Fruit fly (Drosophila melanogaster) whole organism, embryonic: Measurements from ENCODE around the gene Naa20A.

Source experiments
- Abd-B ChIP-seq: fragments of 200-800 bp; sonication (Bioruptor generic); optimal IDR thresholded peaks from 2 replicates; lab custom pipeline; 2018; ENCODE audit warnings: missing biosample characterization, mild to moderate bottlenecking, missing genetic modification characterization, moderate library complexity
- Ada2b ChIP-seq: fragments of 200-800 bp; sonication (Bioruptor generic); IDR thresholded peaks from 2 replicates; pipeline ENCODE4 v1.3.6; 2022; ENCODE audit warnings: missing biosample characterization, missing genetic modification characterization
- Blimp-1 ChIP-seq: fragments of 200-800 bp; sonication (Bioruptor generic); optimal IDR thresholded peaks from 3 replicates; lab custom pipeline; 2018; ENCODE audit warnings: missing biosample characterization, missing genetic modification characterization, mild to moderate bottlenecking, moderate library complexity, missing genetic modification reagents
- CG10431 ChIP-seq: fragments of 200-800 bp; sonication (Bioruptor generic); optimal IDR thresholded peaks from 3 replicates; lab custom pipeline; 2018; ENCODE audit warnings: missing biosample characterization, mild to moderate bottlenecking, missing genetic modification characterization
- CG10565 ChIP-seq: fragments of 200-800 bp; sonication (Bioruptor generic); optimal IDR thresholded peaks from 3 replicates; lab custom pipeline; 2016; ENCODE audit warnings: missing biosample characterization, mild to moderate bottlenecking, missing genetic modification characterization
- CG12155 ChIP-seq: fragments of 200-800 bp; sonication (Bioruptor generic); optimal IDR thresholded peaks from 3 replicates; lab custom pipeline; 2016; ENCODE audit warnings: missing biosample characterization, missing genetic modification characterization
- CG12219 ChIP-seq: fragments of 200-800 bp; sonication (Bioruptor generic); optimal IDR thresholded peaks from 3 replicates; lab custom pipeline; 2018; ENCODE audit warnings: missing biosample characterization, mild to moderate bottlenecking, missing genetic modification characterization
- CG1233 ChIP-seq: fragments of 200-800 bp; sonication (Bioruptor generic); optimal IDR thresholded peaks from 4 replicates; lab custom pipeline; 2018; ENCODE audit warnings: missing biosample characterization, mild to moderate bottlenecking, missing genetic modification characterization
- CG13894 ChIP-seq: fragments of 200-800 bp; sonication (Bioruptor generic); optimal IDR thresholded peaks from 3 replicates; lab custom pipeline; 2018; ENCODE audit warnings: missing biosample characterization, mild to moderate bottlenecking, missing genetic modification characterization, moderate library complexity
- CG14441 ChIP-seq: fragments of 200-800 bp; sonication (Bioruptor generic); IDR thresholded peaks from 2 replicates; pipeline ENCODE4 v1.3.6; 2022; ENCODE audit warnings: missing biosample characterization, missing genetic modification characterization
- CG15011 ChIP-seq: fragments of 200-800 bp; sonication (Bioruptor generic); optimal IDR thresholded peaks from 3 replicates; lab custom pipeline; 2018; ENCODE audit warnings: missing biosample characterization, mild to moderate bottlenecking, missing genetic modification characterization
- CG15073 ChIP-seq: fragments of 200-800 bp; sonication (Bioruptor generic); optimal IDR thresholded peaks from 2 replicates; lab custom pipeline; 2016; ENCODE audit warnings: missing biosample characterization, missing genetic modification characterization
- CG15479 ChIP-seq: fragments of 200-800 bp; sonication (Bioruptor generic); optimal IDR thresholded peaks from 3 replicates; lab custom pipeline; 2019; ENCODE audit warnings: missing biosample characterization, mild to moderate bottlenecking, missing genetic modification characterization, moderate library complexity
- CG15514 ChIP-seq: fragments of 200-800 bp; sonication (Bioruptor generic); optimal IDR thresholded peaks from 3 replicates; lab custom pipeline; 2017; ENCODE audit warnings: missing biosample characterization, missing genetic modification characterization, mild to moderate bottlenecking, moderate library complexity, missing genetic modification reagents
- CG4424 ChIP-seq: fragments of 200-800 bp; sonication (Bioruptor generic); optimal IDR thresholded peaks from 3 replicates; lab custom pipeline; 2016; ENCODE audit warnings: missing biosample characterization, missing genetic modification characterization
- CG5180 ChIP-seq: fragments of 200-800 bp; sonication (Bioruptor generic); optimal IDR thresholded peaks from 3 replicates; lab custom pipeline; 2017; ENCODE audit warnings: missing biosample characterization, missing genetic modification characterization, mild to moderate bottlenecking, moderate library complexity, missing genetic modification reagents
- CG7357 ChIP-seq: fragments of 200-800 bp; sonication (Bioruptor generic); IDR thresholded peaks from 3 replicates; pipeline ENCODE4 v1.3.6; 2022; ENCODE audit warnings: missing biosample characterization, missing genetic modification characterization
- CG7786 ChIP-seq: fragments of 200-800 bp; sonication (Bioruptor generic); optimal IDR thresholded peaks from 2 replicates; lab custom pipeline; 2016; ENCODE audit warnings: missing biosample characterization, missing genetic modification characterization
- CG7928 ChIP-seq: fragments of 200-800 bp; sonication (Bioruptor generic); optimal IDR thresholded peaks from 2 replicates; lab custom pipeline; 2017; ENCODE audit warnings: missing biosample characterization, mild to moderate bottlenecking, missing genetic modification characterization
- CG8290 ChIP-seq, 3 experiments: fragments of 200-800 bp; sonication (Bioruptor generic); optimal IDR thresholded peaks; 2 replicates each; lab custom pipeline; 2016 to 2019; ENCODE audit warnings: missing biosample characterization in 3 of 3, missing genetic modification characterization in 3 of 3, mild to moderate bottlenecking in 2 of 3, moderate library complexity in 1 of 3
- CHES-1-like ChIP-seq: fragments of 200-800 bp; sonication (Bioruptor generic); optimal IDR thresholded peaks from 2 replicates; lab custom pipeline; 2016; ENCODE audit warnings: missing biosample characterization, missing genetic modification characterization
- CTCF ChIP-seq: fragments of 200-800 bp; sonication (Bioruptor generic); optimal IDR thresholded peaks from 2 replicates; lab custom pipeline; 2017; ENCODE audit warnings: missing biosample characterization, mild to moderate bottlenecking, missing genetic modification characterization, moderate library complexity
- Dek ChIP-seq: fragments of 200-800 bp; sonication (Bioruptor generic); optimal IDR thresholded peaks from 3 replicates; lab custom pipeline; 2019; ENCODE audit warnings: missing biosample characterization, mild to moderate bottlenecking, missing genetic modification characterization, moderate library complexity
- Dip2 ChIP-seq: fragments of 200-800 bp; sonication (Bioruptor generic); IDR thresholded peaks from 2 replicates; pipeline ENCODE4 v1.3.6; 2022; ENCODE audit warnings: missing biosample characterization, missing genetic modification characterization
- HHEX ChIP-seq: fragments of 200-800 bp; sonication (Bioruptor generic); optimal IDR thresholded peaks from 3 replicates; lab custom pipeline; 2017; ENCODE audit warnings: missing biosample characterization, mild to moderate bottlenecking, missing genetic modification characterization, missing genetic modification reagents
- HmgD ChIP-seq: fragments of 200-800 bp; sonication (Bioruptor generic); optimal IDR thresholded peaks from 3 replicates; lab custom pipeline; 2016; ENCODE audit warnings: missing biosample characterization, missing genetic modification characterization
- Hr3 ChIP-seq: fragments of 200-800 bp; sonication (Bioruptor generic); optimal IDR thresholded peaks from 3 replicates; lab custom pipeline; 2016; ENCODE audit warnings: missing biosample characterization, missing genetic modification characterization
- Jarid2 ChIP-seq: fragments of 200-800 bp; sonication (Bioruptor generic); optimal IDR thresholded peaks from 3 replicates; lab custom pipeline; 2017; ENCODE audit warnings: mild to moderate bottlenecking, missing biosample characterization, missing genetic modification reagents, missing genetic modification characterization
- MBD-R2 ChIP-seq: fragments of 200-800 bp; sonication (Bioruptor generic); IDR thresholded peaks from 2 replicates; pipeline ENCODE4 v1.3.6; 2022; ENCODE audit warnings: missing biosample characterization, missing genetic modification characterization
- NC2α ChIP-seq: fragments of 200-800 bp; sonication (Bioruptor generic); optimal IDR thresholded peaks from 2 replicates; lab custom pipeline; 2016; ENCODE audit warnings: missing biosample characterization, missing genetic modification characterization
- Rfx ChIP-seq: fragments of 200-800 bp; sonication (Bioruptor generic); IDR thresholded peaks from 2 replicates; pipeline ENCODE4 v1.3.6; 2022; ENCODE audit warnings: missing biosample characterization, missing genetic modification characterization
- Rx ChIP-seq: fragments of 200-800 bp; sonication (Bioruptor generic); IDR thresholded peaks from 2 replicates; pipeline ENCODE4 v1.3.6; 2022; ENCODE audit warnings: missing biosample characterization, missing genetic modification characterization
- Vsx1 ChIP-seq: fragments of 200-800 bp; sonication (Bioruptor generic); optimal IDR thresholded peaks from 2 replicates; lab custom pipeline; 2017; ENCODE audit warnings: missing biosample characterization, mild to moderate bottlenecking, missing genetic modification characterization, missing genetic modification reagents
- Xbp1 ChIP-seq: fragments of 200-800 bp; sonication (Bioruptor generic); optimal IDR thresholded peaks from 3 replicates; lab custom pipeline; 2016; ENCODE audit warnings: missing biosample characterization, mild to moderate bottlenecking, missing genetic modification characterization
- cwo ChIP-seq: fragments of 200-800 bp; sonication (Bioruptor generic); optimal IDR thresholded peaks from 3 replicates; lab custom pipeline; 2017; ENCODE audit warnings: missing biosample characterization, missing genetic modification characterization, mild to moderate bottlenecking, moderate library complexity, missing genetic modification reagents
- danr ChIP-seq: fragments of 200-800 bp; sonication (Bioruptor generic); IDR thresholded peaks from 2 replicates; pipeline ENCODE4 v1.3.6; 2022; ENCODE audit warnings: missing biosample characterization, missing genetic modification characterization
- dm ChIP-seq: fragments of 200-800 bp; sonication (Bioruptor generic); optimal IDR thresholded peaks from 3 replicates; lab custom pipeline; 2016; ENCODE audit warnings: missing biosample characterization, missing genetic modification characterization
- ems ChIP-seq: fragments of 200-800 bp; sonication (Bioruptor generic); optimal IDR thresholded peaks from 3 replicates; lab custom pipeline; 2016; ENCODE audit warnings: missing biosample characterization, missing genetic modification characterization
- eve ChIP-seq, 2 experiments: fragments of >200 bp; optimal IDR thresholded peaks; 2 replicates each; lab custom pipeline; 2017; ENCODE audit warnings: missing biosample characterization in 2 of 2, missing genetic modification characterization in 2 of 2
- ewg ChIP-seq: fragments of 200-800 bp; sonication (Bioruptor generic); optimal IDR thresholded peaks from 3 replicates; lab custom pipeline; 2017; ENCODE audit warnings: mild to moderate bottlenecking, missing biosample characterization, missing genetic modification reagents, missing genetic modification characterization
- exex ChIP-seq: fragments of 200-800 bp; sonication (Bioruptor generic); optimal IDR thresholded peaks from 4 replicates; lab custom pipeline; 2018; ENCODE audit warnings: missing biosample characterization, mild to moderate bottlenecking, missing genetic modification characterization, moderate library complexity
- fd96Cb ChIP-seq: fragments of 200-800 bp; sonication (Bioruptor generic); optimal IDR thresholded peaks from 2 replicates; lab custom pipeline; 2018; ENCODE audit warnings: missing biosample characterization, mild to moderate bottlenecking, missing genetic modification characterization, moderate library complexity
- ftz-f1 ChIP-seq: fragments of 200-800 bp; sonication (Bioruptor generic); optimal IDR thresholded peaks from 2 replicates; lab custom pipeline; 2016; ENCODE audit warnings: missing biosample characterization, missing genetic modification characterization
- kay ChIP-seq: fragments of 200-800 bp; sonication (Bioruptor generic); optimal IDR thresholded peaks from 2 replicates; lab custom pipeline; 2016; ENCODE audit warnings: missing biosample characterization, missing genetic modification characterization
- nmo ChIP-seq: fragments of 200-800 bp; sonication (Bioruptor generic); optimal IDR thresholded peaks from 2 replicates; lab custom pipeline; 2018; ENCODE audit warnings: missing biosample characterization, mild to moderate bottlenecking, missing genetic modification characterization, moderate library complexity
- otp ChIP-seq: fragments of 200-800 bp; sonication (Bioruptor generic); IDR thresholded peaks from 3 replicates; pipeline ENCODE4, ENCODE4 v1.3.6; 2022; ENCODE audit warnings: missing biosample characterization, missing genetic modification characterization
- pnt ChIP-seq: fragments of 200-800 bp; sonication (Bioruptor generic); optimal IDR thresholded peaks from 3 replicates; lab custom pipeline; 2016; ENCODE audit warnings: missing biosample characterization, missing genetic modification characterization
- run ChIP-seq: fragments of 200-800 bp; sonication (Bioruptor generic); optimal IDR thresholded peaks from 3 replicates; lab custom pipeline; 2018; ENCODE audit warnings: missing biosample characterization, mild to moderate bottlenecking, missing genetic modification characterization
- schlank ChIP-seq: fragments of 200-800 bp; sonication (Bioruptor generic); optimal IDR thresholded peaks from 2 replicates; lab custom pipeline; 2018; ENCODE audit warnings: missing biosample characterization, mild to moderate bottlenecking, missing genetic modification characterization
- sens ChIP-seq: fragments of 200-800 bp; sonication (Bioruptor generic); peaks from one replicate; lab custom pipeline; 2016; ENCODE audit warnings: missing biosample characterization, missing genetic modification characterization

The Naa20A gene

dm6 chrX:19606558-19606957 lies 16.3 kb downstream of the Naa20A start (continued):
- peak; percentile 61 for TF ChIP-seq CG5180
- no peak for TF ChIP-seq CTCF (GFP tag; lab: Kevin White, UChicago)
- no peak for TF ChIP-seq CG12219 (GFP tag; lab: Kevin White, UChicago)
- TF ChIP-seq ftz-f1 (GFP tag; lab: Kevin White, UChicago) = peak; percentile 35
- 0 out of 2 replicates have a peak, but pooled peaks have one; percentile 18 for TF ChIP-seq CG14441 (GFP tag; lab: Robert Waterston, UW)
- no peak for TF ChIP-seq CG15479 (GFP tag; lab: Kevin White, UChicago)
- no peak for TF ChIP-seq ewg (GFP tag; lab: Kevin White, UChicago)
- TF ChIP-seq Abd-B = no peak
- no peak for TF ChIP-seq CG4424 (GFP tag; lab: Kevin White, UChicago)

dm6 chrX:19605915-19606314 lies 17.0 kb downstream of the Naa20A start:
- TF ChIP-seq cwo (GFP tag; lab: Kevin White, UChicago) = peak; percentile 76
- TF ChIP-seq ftz-f1 (GFP tag; lab: Kevin White, UChicago) = no peak
- no peak for TF ChIP-seq Vsx1 (GFP tag; lab: Kevin White, UChicago)
- no peak for TF ChIP-seq NC2α
- TF ChIP-seq run = no peak
- no peak for TF ChIP-seq pnt (GFP tag; lab: Kevin White, UChicago)
- no peak for TF ChIP-seq CG7786
- no peak for TF ChIP-seq CG15514 (GFP tag; lab: Kevin White, UChicago)
- TF ChIP-seq Dip2 (GFP tag; lab: Robert Waterston, UW) = no peak
- no peak for TF ChIP-seq CTCF (GFP tag; lab: Kevin White, UChicago)
- TF ChIP-seq Rx = no peak
- no peak for TF ChIP-seq eve (GFP tag; optimal IDR thresholded peaks at IDR 0.05; lab: Kevin White, UChicago)
- TF ChIP-seq Dek (tag; lab: Kevin White, UChicago) = no peak
- no peak for TF ChIP-seq Ada2b (GFP tag; lab: Robert Waterston, UW)
- TF ChIP-seq CG15073 (GFP tag; lab: Kevin White, UChicago) = no peak
- TF ChIP-seq dm (GFP tag; lab: Kevin White, UChicago) = no peak
- TF ChIP-seq CG8290 (GFP tag; optimal IDR thresholded peaks at IDR 0.05; lab: Kevin White, UChicago) = no peak
- peak in 1 of 2 experiments; percentile 40 for TF ChIP-seq CG8290 (tag; optimal IDR thresholded peaks at IDR 0.05; lab: Kevin White, UChicago)
- no peak for TF ChIP-seq CG10565
- peak; percentile 80 for TF ChIP-seq kay (GFP tag; lab: Kevin White, UChicago)
- TF ChIP-seq CG7928 (GFP tag; lab: Kevin White, UChicago) = no peak
- TF ChIP-seq ems (GFP tag; lab: Kevin White, UChicago) = no peak
- TF ChIP-seq CG13894 (tag; lab: Kevin White, UChicago) = no peak
- TF ChIP-seq otp (GFP tag; lab: Robert Waterston, UW) = no peak
- TF ChIP-seq CG1233 (GFP tag; lab: Kevin White, UChicago) = no peak
- TF ChIP-seq Blimp-1 = no peak
- TF ChIP-seq CG12155 = no peak
- TF ChIP-seq fd96Cb = no peak
- no peak for TF ChIP-seq CHES-1-like (GFP tag; lab: Kevin White, UChicago)
- no peak for TF ChIP-seq MBD-R2 (GFP tag; lab: Robert Waterston, UW)
- no peak for TF ChIP-seq CG7357 (GFP tag; lab: Robert Waterston, UW)
- TF ChIP-seq nmo (GFP tag; lab: Kevin White, UChicago) = no peak
- no peak for TF ChIP-seq danr (GFP tag; lab: Robert Waterston, UW)
- TF ChIP-seq CG15011 (GFP tag; lab: Kevin White, UChicago) = no peak
- peak; percentile 32 for TF ChIP-seq exex
- TF ChIP-seq HHEX (GFP tag; lab: Kevin White, UChicago) = no peak
- no peak for TF ChIP-seq Xbp1 (GFP tag; lab: Kevin White, UChicago)
- TF ChIP-seq sens (GFP tag; lab: Kevin White, UChicago) = no peak
- TF ChIP-seq CG10431 = no peak
- TF ChIP-seq Rfx (GFP tag; lab: Robert Waterston, UW) = 0 out of 2 replicates have a peak, but pooled peaks have one; percentile 49
- no peak for TF ChIP-seq schlank (tag; lab: Kevin White, UChicago)
- TF ChIP-seq HmgD = no peak
- no peak for TF ChIP-seq Hr3 (GFP tag; lab: Kevin White, UChicago)
- no peak for TF ChIP-seq Jarid2
